Fruit fly (Drosophila melanogaster): ENCODE measurements around the gene CG12498.

CG12498 gene

DNA sequence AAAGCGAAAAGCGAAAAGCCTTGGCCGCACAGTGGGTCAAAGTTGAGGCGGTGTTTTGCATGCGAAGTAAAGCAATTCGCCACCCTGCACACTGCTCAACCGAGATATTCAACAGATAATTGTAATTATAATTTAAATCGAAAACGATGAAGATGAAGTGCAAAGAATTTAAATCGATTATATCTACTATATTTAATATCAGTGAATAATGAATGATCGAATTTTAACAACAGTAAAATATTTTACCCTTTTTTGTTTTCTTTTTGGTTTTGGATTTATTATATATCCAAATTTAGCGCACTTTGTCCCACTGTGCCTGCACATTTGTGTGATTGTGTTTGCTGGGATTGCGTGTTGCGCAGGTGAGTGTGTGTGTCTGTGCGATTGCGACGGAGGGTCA, 22.4 kb upstream of the CG12498 start (continued):
- TF ChIP-seq Blimp-1 (GFP tag; optimal IDR thresholded peaks at IDR 0.05) (peak; percentile 80), ase (GFP tag; IDR thresholded peaks at IDR 0.05) (peak; percentile 78), CoRest (tag; optimal IDR thresholded peaks at IDR 0.05) (peak; percentile 92), Dad (GFP tag; optimal IDR thresholded peaks at IDR 0.05) (peak; percentile 95), CG8944 (GFP tag; optimal IDR thresholded peaks at IDR 0.05) (peak; percentile 41), Sry-β (GFP tag; optimal IDR thresholded peaks at IDR 0.05) (no peak), CG9932 (GFP tag; IDR thresholded peaks at IDR 0.05) (peak; percentile 68), zfh2 (GFP tag; optimal IDR thresholded peaks at IDR 0.05) (peak; percentile 71), grau (tag; optimal IDR thresholded peaks at IDR 0.05) (peak; percentile 89), CG11696 (GFP tag; IDR thresholded peaks at IDR 0.05) (peak; percentile 55; the same call in 1 of the 2 replicates), MESR4 (GFP tag; optimal IDR thresholded peaks at IDR 0.05) (no peak), CG7745 (tag; optimal IDR thresholded peaks at IDR 0.05) (no peak), odd (GFP tag; optimal IDR thresholded peaks at IDR 0.05) (peak; percentile 77), CG3281 (GFP tag; optimal IDR thresholded peaks at IDR 0.05) (peak; percentile 90), wek (GFP tag; optimal IDR thresholded peaks at IDR 0.05) (peak; percentile 7), CG16779 (GFP tag; IDR thresholded peaks at IDR 0.05) (no peak), CG6813 (GFP tag; optimal IDR thresholded peaks at IDR 0.05) (peak; percentile 81), CG12104 (GFP tag; optimal IDR thresholded peaks at IDR 0.05) (peak; percentile 80), ara (GFP tag; IDR thresholded peaks at IDR 0.05) (peak; percentile 68), CG6689 (GFP tag; IDR thresholded peaks at IDR 0.05) (peak; percentile 90), sob (GFP tag; IDR thresholded peaks at IDR 0.05) (peak; percentile 70), CG6272 (GFP tag; IDR thresholded peaks at IDR 0.05) (0 out of 2 replicates have a peak, but pooled peaks have one; percentile 18), kay (GFP tag; optimal IDR thresholded peaks at IDR 0.05) (peak; percentile 64), CG9727 (GFP tag; optimal IDR thresholded peaks at IDR 0.05) (peak; percentile 80), Rfx (GFP tag; IDR thresholded peaks at IDR 0.05) (peak; percentile 83), CG7786 (GFP tag; optimal IDR thresholded peaks at IDR 0.05) (peak; percentile 53), CG4854 (GFP tag; optimal IDR thresholded peaks at IDR 0.05) (peak; percentile 79), Dp (GFP tag; optimal IDR thresholded peaks at IDR 0.05) (no peak), CG10959 (GFP tag; IDR thresholded peaks at IDR 0.05) (peak; percentile 37), Sin3A (optimal IDR thresholded peaks at IDR 0.05) (no peak), CG18476 (GFP tag; optimal IDR thresholded peaks at IDR 0.05) (peak; percentile 68), CG9609 (GFP tag; optimal IDR thresholded peaks at IDR 0.05) (peak; percentile 46), CG4404 (GFP tag; IDR thresholded peaks at IDR 0.05) (peak; percentile 58), CG14667 (GFP tag; IDR thresholded peaks at IDR 0.05) (peak; percentile 76), CTCF (GFP tag; optimal IDR thresholded peaks at IDR 0.05) (peak; percentile 33), Adf1 (GFP tag; IDR thresholded peaks at IDR 0.05) (0 out of 2 replicates have a peak, but pooled peaks have one; percentile 27), Hmr (GFP tag; optimal IDR thresholded peaks at IDR 0.05) (peak; percentile 86), CG6175 (GFP tag; IDR thresholded peaks at IDR 0.05) (peak; percentile 19; the same call in 2 of the 3 replicates), HLHmδ (GFP tag; optimal IDR thresholded peaks at IDR 0.05) (no peak), Mes4 (GFP tag; optimal IDR thresholded peaks at IDR 0.05) (peak; percentile 33), Tbp (GFP tag; optimal IDR thresholded peaks at IDR 0.05) (no peak), Hr39 (optimal IDR thresholded peaks at IDR 0.05) (no peak), Xbp1 (GFP tag; optimal IDR thresholded peaks at IDR 0.05) (peak; percentile 76), nmo (GFP tag; optimal IDR thresholded peaks at IDR 0.05) (peak; percentile 90), Chrac-16 (GFP tag; optimal IDR thresholded peaks at IDR 0.05) (peak; percentile 57), dm (GFP tag; optimal IDR thresholded peaks at IDR 0.05) (peak; percentile 17), CG6683 (GFP tag; optimal IDR thresholded peaks at IDR 0.05) (peak; percentile 73), CG42726 (GFP tag; IDR thresholded peaks at IDR 0.05; ENCODE audit: partially characterized antibody) (no peak), HLH54F (GFP tag; optimal IDR thresholded peaks at IDR 0.05) (peak; percentile 78), CG8765 (GFP tag; IDR thresholded peaks at IDR 0.05) (no peak), MTF-1 (GFP tag; optimal IDR thresholded peaks at IDR 0.05; ENCODE audit: borderline replicate concordance) (peak; percentile 43), MBD-R2 (GFP tag; IDR thresholded peaks at IDR 0.05) (peak; percentile 38; the same call in 1 of the 2 replicates), CG18619 (GFP tag; optimal IDR thresholded peaks at IDR 0.05) (peak; percentile 87)
